Fruit fly (Drosophila melanogaster): ENCODE measurements around the gene CG46457.

- no peak for TF ChIP-seq CG8632 (GFP tag; optimal IDR thresholded peaks at IDR 0.05)
- no peak for TF ChIP-seq Hr39 (GFP tag; optimal IDR thresholded peaks at IDR 0.05)
These were observed 24.8 kb upstream of the CG46457 start for dm6 chr3R:13553875-13554399.
